Worm (Caenorhabditis elegans) whole organism, L1 larva: ENCODE results near the gene dct-15.

Experiments used
- F16B12.6 ChIP-seq: fragments of 150-350 bp; optimal IDR thresholded peaks from 2 replicates; lab custom pipeline; 2014; ENCODE audit warnings: missing biosample characterization, missing genetic modification characterization
- ama-1 ChIP-seq: fragments of 150-350 bp; optimal IDR thresholded peaks from 2 replicates; lab custom pipeline; 2014
- blmp-1 ChIP-seq: fragments of 150-350 bp; optimal IDR thresholded peaks from 2 replicates; lab custom pipeline; 2014; ENCODE audit warnings: missing biosample characterization, missing genetic modification characterization
- ceh-63 ChIP-seq: fragments of 200-800 bp; sonication (Bioruptor generic); optimal IDR thresholded peaks from 2 replicates; lab custom pipeline; 2018; ENCODE audit warnings: mild to moderate bottlenecking, missing genetic modification characterization, missing compliant biosample characterization
- ceh-8 ChIP-seq: fragments of 200-800 bp; sonication (Bioruptor generic); optimal IDR thresholded peaks from 2 replicates; lab custom pipeline; 2018; ENCODE audit warnings: mild to moderate bottlenecking, missing genetic modification characterization, moderate library complexity, missing compliant biosample characterization
- ceh-82 ChIP-seq, 3 experiments: fragments of 150-350 bp in 1 of 3; sonication (generic microtip) in 2 of 3; optimal IDR thresholded peaks; 2 replicates each; lab custom pipeline; 2014 to 2017; ENCODE audit warnings: missing biosample characterization in 3 of 3, missing genetic modification characterization in 3 of 3
- ceh-90 ChIP-seq: sonication (generic microtip); optimal IDR thresholded peaks from 2 replicates; lab custom pipeline; 2016; ENCODE audit warnings: missing genetic modification characterization, missing compliant biosample characterization
- ces-1 ChIP-seq: fragments of 150-350 bp; optimal IDR thresholded peaks from 2 replicates; lab custom pipeline; 2014; ENCODE audit warnings: missing biosample characterization, missing genetic modification reagents, missing genetic modification characterization
- dpl-1 ChIP-seq, 3 experiments: fragments of 150-350 bp in 2 of 3; sonication (generic microtip) in 1 of 3; optimal IDR thresholded peaks; 2 replicates each; lab custom pipeline; 2014 to 2017; ENCODE audit warnings: missing biosample characterization in 3 of 3, missing genetic modification characterization in 3 of 3, missing genetic modification reagents in 3 of 3
- elt-2 ChIP-seq: sonication (generic microtip); optimal IDR thresholded peaks from 2 replicates; lab custom pipeline; 2016; ENCODE audit warnings: missing genetic modification characterization, mild to moderate bottlenecking, inconsistent platforms, missing compliant biosample characterization, missing genetic modification reagents
- elt-3 ChIP-seq, 6 experiments: fragments of 150-350 bp in 1 of 6; sonication (generic microtip); optimal IDR thresholded peaks; 2 replicates each; lab custom pipeline; 2017 to 2018; ENCODE audit warnings: missing biosample characterization in 6 of 6, missing genetic modification characterization in 6 of 6, inconsistent platforms in 1 of 6
- ets-5 ChIP-seq: fragments of 200-800 bp; sonication (Bioruptor generic); IDR thresholded peaks from 2 replicates; pipeline ENCODE4 v1.3.6; 2022; ENCODE audit warnings: missing genetic modification characterization, missing compliant biosample characterization
- fkh-4 ChIP-seq: sonication (generic microtip); optimal IDR thresholded peaks from 2 replicates; lab custom pipeline; 2016; ENCODE audit warnings: missing compliant biosample characterization, missing genetic modification characterization, borderline replicate concordance
- fos-1 ChIP-seq: fragments of 150-350 bp; optimal IDR thresholded peaks from 2 replicates; lab custom pipeline; 2014; ENCODE audit warnings: missing biosample characterization, missing genetic modification characterization
- hlh-4 ChIP-seq: sonication (generic microtip); optimal IDR thresholded peaks from 2 replicates; lab custom pipeline; 2016; ENCODE audit warnings: mild to moderate bottlenecking, missing genetic modification characterization, missing compliant biosample characterization
- hpl-2 ChIP-seq: fragments of 150-350 bp; optimal IDR thresholded peaks from 2 replicates; lab custom pipeline; 2014; ENCODE audit warnings: missing biosample characterization, missing genetic modification reagents, missing genetic modification characterization
- isw-1 ChIP-seq: fragments of 200-800 bp; sonication (Bioruptor generic); IDR thresholded peaks from 2 replicates; pipeline ENCODE4 v1.3.6; 2022; ENCODE audit warnings: missing genetic modification characterization, missing compliant biosample characterization
- jun-1 ChIP-seq: fragments of 150-350 bp; optimal IDR thresholded peaks from 2 replicates; lab custom pipeline; 2014; ENCODE audit warnings: missing biosample characterization, missing genetic modification reagents, missing genetic modification characterization
- lin-14 ChIP-seq: fragments of 200-800 bp; sonication (Bioruptor generic); optimal IDR thresholded peaks from 2 replicates; lab custom pipeline; 2018; ENCODE audit warnings: mild to moderate bottlenecking, missing genetic modification characterization, moderate library complexity, missing compliant biosample characterization
- lin-35 ChIP-seq, 2 experiments: fragments of 150-350 bp; optimal IDR thresholded peaks; 2 replicates each; lab custom pipeline; 2014; ENCODE audit warnings: missing biosample characterization in 2 of 2, missing genetic modification characterization in 2 of 2, missing genetic modification reagents in 2 of 2
- lir-3 ChIP-seq: sonication (generic microtip); optimal IDR thresholded peaks from 2 replicates; lab custom pipeline; 2016; ENCODE audit warnings: mild to moderate bottlenecking, missing genetic modification characterization, moderate library complexity, missing compliant biosample characterization; ENCODE audit not compliant: poor library complexity
- lsy-2 ChIP-seq, 2 experiments: fragments of 150-350 bp; optimal IDR thresholded peaks; 2 replicates each; lab custom pipeline; 2014; ENCODE audit warnings: missing biosample characterization in 2 of 2, missing genetic modification characterization in 2 of 2
- mdl-1 ChIP-seq, 2 experiments: fragments of 150-350 bp; optimal IDR thresholded peaks; 2 replicates each; lab custom pipeline; 2014 to 2017; ENCODE audit warnings: missing biosample characterization in 2 of 2, missing genetic modification characterization in 2 of 2, inconsistent platforms in 1 of 2
- mef-2 ChIP-seq: fragments of 150-350 bp; optimal IDR thresholded peaks from 2 replicates; lab custom pipeline; 2014; ENCODE audit warnings: missing biosample characterization, missing genetic modification characterization
- mep-1 ChIP-seq: fragments of 150-350 bp; optimal IDR thresholded peaks from 2 replicates; lab custom pipeline; 2014; ENCODE audit warnings: missing biosample characterization, missing genetic modification characterization
- nhr-11 ChIP-seq: fragments of 150-350 bp; optimal IDR thresholded peaks from 2 replicates; lab custom pipeline; 2014; ENCODE audit warnings: missing biosample characterization, missing genetic modification characterization
- nhr-12 ChIP-seq: sonication (generic microtip); optimal IDR thresholded peaks from 2 replicates; lab custom pipeline; 2017; ENCODE audit warnings: missing biosample characterization, missing genetic modification characterization
- nhr-19 ChIP-seq: fragments of 200-800 bp; sonication (Bioruptor generic); conservative IDR thresholded peaks from 2 replicates; pipeline ENCODE4 v1.3.6; 2022; ENCODE audit warnings: missing genetic modification characterization, missing compliant biosample characterization
- nhr-20 ChIP-seq: sonication (generic microtip); optimal IDR thresholded peaks from 2 replicates; lab custom pipeline; 2016; ENCODE audit warnings: mild to moderate bottlenecking, missing genetic modification characterization, missing compliant biosample characterization
- nhr-28 ChIP-seq: fragments of 150-350 bp; optimal IDR thresholded peaks from 2 replicates; lab custom pipeline; 2014; ENCODE audit warnings: missing biosample characterization, missing genetic modification characterization
- nhr-47 ChIP-seq: sonication (generic microtip); optimal IDR thresholded peaks from 2 replicates; lab custom pipeline; 2016; ENCODE audit warnings: mild to moderate bottlenecking, missing genetic modification characterization, moderate library complexity, missing compliant biosample characterization
- nhr-71 ChIP-seq: sonication (generic microtip); optimal IDR thresholded peaks from 2 replicates; lab custom pipeline; 2016; ENCODE audit warnings: mild to moderate bottlenecking, missing genetic modification characterization, moderate library complexity, missing compliant biosample characterization
- nhr-76 ChIP-seq: sonication (generic microtip); optimal IDR thresholded peaks from 2 replicates; lab custom pipeline; 2017; ENCODE audit warnings: missing biosample characterization, missing genetic modification characterization
- nhr-77 ChIP-seq: fragments of 150-350 bp; optimal IDR thresholded peaks from 2 replicates; lab custom pipeline; 2014; ENCODE audit warnings: missing biosample characterization, missing genetic modification characterization
- nhr-84 ChIP-seq: sonication (generic microtip); optimal IDR thresholded peaks from 2 replicates; lab custom pipeline; 2017; ENCODE audit warnings: missing biosample characterization, missing genetic modification characterization
- rnt-1 ChIP-seq: sonication (generic microtip); optimal IDR thresholded peaks from 2 replicates; lab custom pipeline; 2016; ENCODE audit warnings: mild to moderate bottlenecking, missing genetic modification characterization, moderate library complexity, missing compliant biosample characterization
- snpc-4 ChIP-seq: fragments of 150-350 bp; optimal IDR thresholded peaks from 2 replicates; lab custom pipeline; 2014; ENCODE audit warnings: missing biosample characterization, missing genetic modification characterization
- snu-23 ChIP-seq: sonication (generic microtip); optimal IDR thresholded peaks from 2 replicates; lab custom pipeline; 2016; ENCODE audit warnings: missing genetic modification characterization, missing compliant biosample characterization
- sox-4 ChIP-seq: sonication (generic microtip); optimal IDR thresholded peaks from 2 replicates; lab custom pipeline; 2016; ENCODE audit warnings: missing genetic modification characterization, missing compliant biosample characterization
- sptf-1 ChIP-seq: fragments of 150-350 bp; optimal IDR thresholded peaks from 2 replicates; lab custom pipeline; 2014; ENCODE audit warnings: missing biosample characterization, missing genetic modification characterization
- sup-37 ChIP-seq: fragments of 200-800 bp; sonication (Bioruptor generic); optimal IDR thresholded peaks from 2 replicates; lab custom pipeline; 2018; ENCODE audit warnings: mild to moderate bottlenecking, missing genetic modification characterization, missing compliant biosample characterization
- tbx-2 ChIP-seq: sonication (generic microtip); optimal IDR thresholded peaks from 2 replicates; lab custom pipeline; 2016; ENCODE audit warnings: missing genetic modification characterization, missing compliant biosample characterization
- tlp-1 ChIP-seq: fragments of 150-350 bp; optimal IDR thresholded peaks from 2 replicates; lab custom pipeline; 2014; ENCODE audit warnings: missing biosample characterization, missing genetic modification characterization
- unc-130 ChIP-seq: fragments of 150-350 bp; optimal IDR thresholded peaks from 2 replicates; lab custom pipeline; 2017; ENCODE audit warnings: missing biosample characterization, missing genetic modification characterization, inconsistent platforms
- unc-62 ChIP-seq: fragments of 150-350 bp; optimal IDR thresholded peaks from 2 replicates; lab custom pipeline; 2014; ENCODE audit warnings: missing biosample characterization, missing genetic modification reagents, missing genetic modification characterization
- unc-98 ChIP-seq: fragments of 200-800 bp; sonication (Bioruptor generic); IDR thresholded peaks from 2 replicates; pipeline ENCODE4 v1.3.6; 2022; ENCODE audit warnings: missing genetic modification characterization, missing compliant biosample characterization
- vab-15 ChIP-seq: sonication (generic microtip); optimal IDR thresholded peaks from 2 replicates; lab custom pipeline; 2017; ENCODE audit warnings: missing genotype, mild to moderate bottlenecking, missing genetic modification characterization, missing compliant biosample characterization
- zip-4 ChIP-seq: fragments of 200-800 bp; sonication (Bioruptor generic); optimal IDR thresholded peaks from 2 replicates; lab custom pipeline; 2018; ENCODE audit warnings: mild to moderate bottlenecking, missing genetic modification characterization, moderate library complexity, missing compliant biosample characterization
- ztf-4 ChIP-seq: fragments of 150-350 bp; optimal IDR thresholded peaks from 2 replicates; lab custom pipeline; 2014; ENCODE audit warnings: missing biosample characterization, missing genetic modification characterization

The dct-15 gene

DNA sequence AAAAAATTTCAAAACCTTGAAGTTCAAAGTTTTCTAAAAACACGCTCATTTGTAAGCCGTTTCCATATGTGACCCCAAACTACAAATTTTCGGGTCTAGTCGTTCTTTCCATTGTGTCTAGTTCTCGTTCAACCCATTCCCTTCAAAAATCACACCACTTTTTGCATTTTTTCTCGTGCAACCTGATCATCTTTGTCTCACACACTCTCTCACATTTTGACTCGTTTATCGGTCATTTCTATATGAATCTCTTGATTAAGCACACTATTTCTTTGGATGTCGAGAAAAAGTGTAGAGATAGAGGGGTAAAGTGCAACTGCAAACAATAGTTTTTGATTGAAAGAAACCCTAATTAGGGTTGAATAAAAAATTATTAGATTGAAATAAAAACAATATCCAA lies 7.0 kb downstream of the dct-15 start (continued):
- peak; percentile 50 to 65 for TF ChIP-seq lsy-2 (tag; optimal IDR thresholded peaks at IDR 0.05; lab: Kevin White, UChicago)
- TF ChIP-seq mef-2 (tag; lab: Kevin White, UChicago): no peak
- peak in 1 of 3 experiments; percentile 18 for TF ChIP-seq ceh-82 (tag; optimal IDR thresholded peaks at IDR 0.05; lab: Kevin White, UChicago)
- TF ChIP-seq nhr-20 (tag; lab: Kevin White, UChicago): peak; percentile 90
- no peak for TF ChIP-seq fkh-4 (tag; lab: Kevin White, UChicago)
- TF ChIP-seq tlp-1 (tag; lab: Kevin White, UChicago): no peak
- TF ChIP-seq ama-1 (lab: Kevin White, UChicago): no peak
- peak; percentile 64 for TF ChIP-seq fos-1
- peak; percentile 65 for TF ChIP-seq jun-1 (tag; lab: Kevin White, UChicago)
- TF ChIP-seq nhr-19: peak; percentile 67
- no peak for TF ChIP-seq unc-98 (GFP tag; lab: Robert Waterston, UW)
- TF ChIP-seq nhr-77 (tag; lab: Kevin White, UChicago): peak; percentile 38
- peak in 3 of 6 experiments; percentile 5 to 56 (median 33) for TF ChIP-seq elt-3 (tag; optimal IDR thresholded peaks at IDR 0.05; lab: Kevin White, UChicago)
- TF ChIP-seq tbx-2 (tag; lab: Kevin White, UChicago): peak; percentile 26
- TF ChIP-seq zip-4 (GFP tag; lab: Kevin White, UChicago): no peak
- peak; percentile 34 for TF ChIP-seq lir-3
- TF ChIP-seq hlh-4 (tag; lab: Kevin White, UChicago): no peak
- TF ChIP-seq ets-5 (GFP tag; lab: Robert Waterston, UW): no peak
- no peak for TF ChIP-seq nhr-11 (tag; lab: Kevin White, UChicago)
- TF ChIP-seq nhr-28: no peak
- peak; percentile 31 for TF ChIP-seq ztf-4 (tag; lab: Kevin White, UChicago)
- TF ChIP-seq hpl-2 (GFP tag; lab: Kevin White, UChicago): no peak
- peak in 1 of 2 experiments; percentile 47 for TF ChIP-seq mdl-1 (tag; optimal IDR thresholded peaks at IDR 0.05; lab: Kevin White, UChicago)

DNA sequence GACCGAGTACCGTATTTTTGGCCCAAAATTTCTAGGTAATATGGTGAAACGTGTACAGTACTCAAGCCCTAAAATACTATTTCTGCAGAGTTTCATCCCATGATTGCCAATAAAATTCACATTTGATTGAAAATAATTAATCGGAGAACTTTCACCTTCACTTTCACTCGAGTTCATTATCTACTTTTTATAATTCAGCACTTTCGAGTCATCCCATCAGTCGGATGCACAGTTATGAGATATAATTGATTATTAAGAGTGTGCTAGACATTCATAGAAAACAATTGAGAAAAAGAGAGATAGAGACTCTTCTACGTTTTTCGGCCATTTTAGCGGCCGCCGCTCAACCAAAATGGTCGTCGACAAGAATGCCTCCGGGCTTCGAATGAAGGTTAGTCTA lies 7.8 kb downstream of the dct-15 start, which contains the start of gene fat-3:
Gene fat-3 (plus strand): TSS at position 313 of the 400 bp plus-strand sequence.
- TF ChIP-seq isw-1 (GFP tag; lab: Robert Waterston, UW) (no peak), ztf-4 (tag; lab: Kevin White, UChicago) (no peak), ceh-90 (no peak), sptf-1 (tag; lab: Kevin White, UChicago) (no peak), rnt-1 (tag; lab: Kevin White, UChicago) (no peak), nhr-12 (tag; lab: Kevin White, UChicago) (no peak), nhr-77 (tag; lab: Kevin White, UChicago) (no peak), ets-5 (GFP tag; lab: Robert Waterston, UW) (no peak), ceh-8 (GFP tag; lab: Kevin White, UChicago) (no peak), ceh-63 (GFP tag; lab: Kevin White, UChicago) (no peak), elt-2 (tag; lab: Kevin White, UChicago) (peak; percentile 71), nhr-47 (tag; lab: Kevin White, UChicago) (no peak), lin-35 (GFP tag; optimal IDR thresholded peaks at IDR 0.05; lab: Kevin White, UChicago) (peak in 1 of 2 experiments; percentile 3), mep-1 (tag; lab: Kevin White, UChicago) (peak; percentile 3), lin-14 (GFP tag; lab: Kevin White, UChicago) (peak; percentile 9), snu-23 (GFP tag; lab: Kevin White, UChicago) (no peak), blmp-1 (tag; lab: Kevin White, UChicago) (peak; percentile 65), unc-130 (tag; lab: Kevin White, UChicago) (no peak), nhr-19 (no peak), nhr-76 (tag; lab: Kevin White, UChicago) (no peak), sox-4 (no peak), nhr-28 (no peak), sup-37 (GFP tag; lab: Kevin White, UChicago) (no peak), nhr-20 (tag; lab: Kevin White, UChicago) (peak; percentile 1), unc-62 (GFP tag; lab: Kevin White, UChicago) (no peak), vab-15 (tag; lab: Kevin White, UChicago) (no peak), ces-1 (GFP tag; lab: Kevin White, UChicago) (no peak), dpl-1 (GFP tag; optimal IDR thresholded peaks at IDR 0.05; lab: Kevin White, UChicago) (no peak), nhr-84 (tag; lab: Kevin White, UChicago) (no peak), lsy-2 (tag; optimal IDR thresholded peaks at IDR 0.05; lab: Kevin White, UChicago) (peak in 1 of 2 experiments; percentile 44), F16B12.6 (tag; lab: Kevin White, UChicago) (no peak), ama-1 (lab: Kevin White, UChicago) (no peak), snpc-4 (tag; lab: Kevin White, UChicago) (no peak), fos-1 (no peak), nhr-71 (peak; percentile 18), jun-1 (tag; lab: Kevin White, UChicago) (no peak)
